Worm (Caenorhabditis elegans) whole organism, L4/young adult: ENCODE data around the gene F38A1.9.

Experiments
- W03F9.2 ChIP-seq: fragments of 150-350 bp; optimal IDR thresholded peaks from 2 replicates; lab custom pipeline; 2014; ENCODE audit warnings: missing biosample characterization, missing genetic modification characterization
- dao-5 ChIP-seq: sonication (generic microtip); optimal IDR thresholded peaks from 2 replicates; lab custom pipeline; 2016; ENCODE audit warnings: missing genotype, missing genetic modification characterization, moderate library complexity, missing compliant biosample characterization

- no peak for TF ChIP-seq W03F9.2
- no peak for TF ChIP-seq dao-5 (tag; lab: Kevin White, UChicago)
Observed at ce11 chrIV:1238147-1238546, 7.0 kb downstream of the F38A1.9 start.
